Worm (Caenorhabditis elegans): Measurements from ENCODE around the gene C51E3.9.

ce11 chrV:10148352-10148751 lies 2.6 kb downstream of the C51E3.9 start, which contains the start of gene srsx-26:
- TF ChIP-seq pqm-1 (tag; optimal IDR thresholded peaks at IDR 0.05): no peak
- no peak for TF ChIP-seq ama-1 (optimal IDR thresholded peaks at IDR 0.05)
- no peak for TF ChIP-seq elt-2 (tag; optimal IDR thresholded peaks at IDR 0.05)
- TF ChIP-seq fax-1 (tag; optimal IDR thresholded peaks at IDR 0.05): no peak
- TF ChIP-seq pax-1 (tag; optimal IDR thresholded peaks at IDR 0.05): no peak
- no peak for TF ChIP-seq ahr-1 (tag; optimal IDR thresholded peaks at IDR 0.05)
- no peak for TF ChIP-seq gmeb-2 (tag; optimal IDR thresholded peaks at IDR 0.05)

All from whole organism, late embryonic.